Worm (Caenorhabditis elegans) whole organism, L1 larva: Measurements from ENCODE around the gene act-1.
A peak's percentile ranks its signal among the peaks of the same experiment; 100 is the strongest.

Source experiments
- C04F5.9 ChIP-seq: sonication (generic microtip); optimal IDR thresholded peaks from 2 replicates; lab custom pipeline; 2016; ENCODE audit warnings: missing genetic modification characterization, missing compliant biosample characterization
- C34B4.2 ChIP-seq: sonication (generic microtip); optimal IDR thresholded peaks from 2 replicates; lab custom pipeline; 2017; ENCODE audit warnings: mild to moderate bottlenecking, missing genetic modification characterization, missing compliant biosample characterization
- aha-1 ChIP-seq: fragments of 150-350 bp; optimal IDR thresholded peaks from 2 replicates; lab custom pipeline; 2014; ENCODE audit warnings: missing biosample characterization, missing genetic modification characterization
- alr-1 ChIP-seq: fragments of 200-800 bp; sonication (Bioruptor generic); optimal IDR thresholded peaks from 2 replicates; lab custom pipeline; 2018; ENCODE audit warnings: borderline replicate concordance, mild to moderate bottlenecking, missing genetic modification characterization, missing compliant biosample characterization
- aly-2 ChIP-seq: fragments of 150-350 bp; optimal IDR thresholded peaks from 2 replicates; lab custom pipeline; 2014; ENCODE audit warnings: missing biosample characterization, missing genetic modification characterization
- ama-1 ChIP-seq: fragments of 150-350 bp; optimal IDR thresholded peaks from 2 replicates; lab custom pipeline; 2014
- blmp-1 ChIP-seq: fragments of 150-350 bp; optimal IDR thresholded peaks from 2 replicates; lab custom pipeline; 2014; ENCODE audit warnings: missing biosample characterization, missing genetic modification characterization
- ceh-8 ChIP-seq: fragments of 200-800 bp; sonication (Bioruptor generic); optimal IDR thresholded peaks from 2 replicates; lab custom pipeline; 2018; ENCODE audit warnings: mild to moderate bottlenecking, missing genetic modification characterization, moderate library complexity, missing compliant biosample characterization
- ceh-82 ChIP-seq, 3 experiments: fragments of 150-350 bp in 1 of 3; sonication (generic microtip) in 2 of 3; optimal IDR thresholded peaks; 2 replicates each; lab custom pipeline; 2014 to 2017; ENCODE audit warnings: missing biosample characterization in 3 of 3, missing genetic modification characterization in 3 of 3
- ceh-90 ChIP-seq: sonication (generic microtip); optimal IDR thresholded peaks from 2 replicates; lab custom pipeline; 2016; ENCODE audit warnings: missing genetic modification characterization, missing compliant biosample characterization
- dpl-1 ChIP-seq, 3 experiments: fragments of 150-350 bp in 2 of 3; sonication (generic microtip) in 1 of 3; optimal IDR thresholded peaks; 2 replicates each; lab custom pipeline; 2014 to 2017; ENCODE audit warnings: missing biosample characterization in 3 of 3, missing genetic modification characterization in 3 of 3, missing genetic modification reagents in 3 of 3
- efl-1 ChIP-seq, 4 experiments: fragments of 150-350 bp; optimal IDR thresholded peaks in 3 of 4; peaks in 1 of 4; 1 replicate in 1 of 4; 2 replicates in 3 of 4; lab custom pipeline; 2014; ENCODE audit warnings: missing biosample characterization in 2 of 4, missing genetic modification characterization in 2 of 4, missing genetic modification reagents in 2 of 4
- elt-2 ChIP-seq: sonication (generic microtip); optimal IDR thresholded peaks from 2 replicates; lab custom pipeline; 2016; ENCODE audit warnings: missing genetic modification characterization, mild to moderate bottlenecking, inconsistent platforms, missing compliant biosample characterization, missing genetic modification reagents
- elt-3 ChIP-seq, 6 experiments: fragments of 150-350 bp in 1 of 6; sonication (generic microtip); optimal IDR thresholded peaks; 2 replicates each; lab custom pipeline; 2017 to 2018; ENCODE audit warnings: missing biosample characterization in 6 of 6, missing genetic modification characterization in 6 of 6, inconsistent platforms in 1 of 6
- fkh-4 ChIP-seq: sonication (generic microtip); optimal IDR thresholded peaks from 2 replicates; lab custom pipeline; 2016; ENCODE audit warnings: missing compliant biosample characterization, missing genetic modification characterization, borderline replicate concordance
- fkh-8 ChIP-seq: sonication (generic microtip); optimal IDR thresholded peaks from 2 replicates; lab custom pipeline; 2016; ENCODE audit warnings: mild to moderate bottlenecking, missing genetic modification characterization, missing compliant biosample characterization
- fos-1 ChIP-seq: fragments of 150-350 bp; optimal IDR thresholded peaks from 2 replicates; lab custom pipeline; 2014; ENCODE audit warnings: missing biosample characterization, missing genetic modification characterization
- lin-13 ChIP-seq: fragments of 150-350 bp; optimal IDR thresholded peaks from 2 replicates; lab custom pipeline; 2014; ENCODE audit warnings: missing biosample characterization, missing genetic modification reagents, missing genetic modification characterization
- lin-14 ChIP-seq: fragments of 200-800 bp; sonication (Bioruptor generic); optimal IDR thresholded peaks from 2 replicates; lab custom pipeline; 2018; ENCODE audit warnings: mild to moderate bottlenecking, missing genetic modification characterization, moderate library complexity, missing compliant biosample characterization
- lin-35 ChIP-seq, 2 experiments: fragments of 150-350 bp; optimal IDR thresholded peaks; 2 replicates each; lab custom pipeline; 2014; ENCODE audit warnings: missing biosample characterization in 2 of 2, missing genetic modification characterization in 2 of 2, missing genetic modification reagents in 2 of 2
- lin-39 ChIP-seq: fragments of 150-350 bp; optimal IDR thresholded peaks from 2 replicates; lab custom pipeline; 2014; ENCODE audit warnings: missing biosample characterization, missing genetic modification reagents, missing genetic modification characterization
- lir-3 ChIP-seq: sonication (generic microtip); optimal IDR thresholded peaks from 2 replicates; lab custom pipeline; 2016; ENCODE audit warnings: mild to moderate bottlenecking, missing genetic modification characterization, moderate library complexity, missing compliant biosample characterization; ENCODE audit not compliant: poor library complexity
- lsy-2 ChIP-seq, 2 experiments: fragments of 150-350 bp; optimal IDR thresholded peaks; 2 replicates each; lab custom pipeline; 2014; ENCODE audit warnings: missing biosample characterization in 2 of 2, missing genetic modification characterization in 2 of 2
- mab-9 ChIP-seq: fragments of 200-800 bp; sonication (Bioruptor generic); IDR thresholded peaks from 2 replicates; pipeline ENCODE4 v1.3.6; 2022; ENCODE audit warnings: missing genetic modification reagents, missing genetic modification characterization, missing compliant biosample characterization
- nhr-11 ChIP-seq: fragments of 150-350 bp; optimal IDR thresholded peaks from 2 replicates; lab custom pipeline; 2014; ENCODE audit warnings: missing biosample characterization, missing genetic modification characterization
- nhr-20 ChIP-seq: sonication (generic microtip); optimal IDR thresholded peaks from 2 replicates; lab custom pipeline; 2016; ENCODE audit warnings: mild to moderate bottlenecking, missing genetic modification characterization, missing compliant biosample characterization
- nhr-237 ChIP-seq: fragments of 150-350 bp; optimal IDR thresholded peaks from 2 replicates; lab custom pipeline; 2014; ENCODE audit warnings: missing biosample characterization, missing genetic modification characterization
- nhr-47 ChIP-seq: sonication (generic microtip); optimal IDR thresholded peaks from 2 replicates; lab custom pipeline; 2016; ENCODE audit warnings: mild to moderate bottlenecking, missing genetic modification characterization, moderate library complexity, missing compliant biosample characterization
- nhr-71 ChIP-seq: sonication (generic microtip); optimal IDR thresholded peaks from 2 replicates; lab custom pipeline; 2016; ENCODE audit warnings: mild to moderate bottlenecking, missing genetic modification characterization, moderate library complexity, missing compliant biosample characterization
- nhr-76 ChIP-seq: sonication (generic microtip); optimal IDR thresholded peaks from 2 replicates; lab custom pipeline; 2017; ENCODE audit warnings: missing biosample characterization, missing genetic modification characterization
- nhr-77 ChIP-seq: fragments of 150-350 bp; optimal IDR thresholded peaks from 2 replicates; lab custom pipeline; 2014; ENCODE audit warnings: missing biosample characterization, missing genetic modification characterization
- nhr-85 ChIP-seq: sonication (generic microtip); peaks from one replicate; lab custom pipeline; 2016; ENCODE audit warnings: missing genetic modification characterization, inconsistent platforms, missing compliant biosample characterization
- nhr-90 ChIP-seq: sonication (generic microtip); optimal IDR thresholded peaks from 2 replicates; lab custom pipeline; 2016; ENCODE audit warnings: mild to moderate bottlenecking, missing genetic modification characterization, missing compliant biosample characterization; ENCODE audit not compliant: poor library complexity
- pax-3 ChIP-seq: fragments of 200-800 bp; sonication (Bioruptor generic); optimal IDR thresholded peaks from 2 replicates; lab custom pipeline; 2018; ENCODE audit warnings: mild to moderate bottlenecking, missing genetic modification characterization, moderate library complexity, missing compliant biosample characterization
- pqm-1 ChIP-seq: sonication (generic microtip); optimal IDR thresholded peaks from 3 replicates; lab custom pipeline; 2017; ENCODE audit warnings: missing biosample characterization, missing genetic modification characterization
- rnt-1 ChIP-seq: sonication (generic microtip); optimal IDR thresholded peaks from 2 replicates; lab custom pipeline; 2016; ENCODE audit warnings: mild to moderate bottlenecking, missing genetic modification characterization, moderate library complexity, missing compliant biosample characterization
- skn-1 ChIP-seq: fragments of 150-350 bp; optimal IDR thresholded peaks from 2 replicates; lab custom pipeline; 2014; ENCODE audit warnings: missing biosample characterization, missing genetic modification characterization
- snu-23 ChIP-seq: sonication (generic microtip); optimal IDR thresholded peaks from 2 replicates; lab custom pipeline; 2016; ENCODE audit warnings: missing genetic modification characterization, missing compliant biosample characterization
- sptf-1 ChIP-seq: fragments of 150-350 bp; optimal IDR thresholded peaks from 2 replicates; lab custom pipeline; 2014; ENCODE audit warnings: missing biosample characterization, missing genetic modification characterization
- sup-37 ChIP-seq: fragments of 200-800 bp; sonication (Bioruptor generic); optimal IDR thresholded peaks from 2 replicates; lab custom pipeline; 2018; ENCODE audit warnings: mild to moderate bottlenecking, missing genetic modification characterization, missing compliant biosample characterization
- tlp-1 ChIP-seq: fragments of 150-350 bp; optimal IDR thresholded peaks from 2 replicates; lab custom pipeline; 2014; ENCODE audit warnings: missing biosample characterization, missing genetic modification characterization
- unc-86 ChIP-seq: sonication (generic microtip); optimal IDR thresholded peaks from 2 replicates; lab custom pipeline; 2016; ENCODE audit warnings: missing genetic modification characterization, missing compliant biosample characterization
- vab-15 ChIP-seq: sonication (generic microtip); optimal IDR thresholded peaks from 2 replicates; lab custom pipeline; 2017; ENCODE audit warnings: missing genotype, mild to moderate bottlenecking, missing genetic modification characterization, missing compliant biosample characterization
- xbp-1 ChIP-seq: sonication (generic microtip); optimal IDR thresholded peaks from 2 replicates; lab custom pipeline; 2016; ENCODE audit warnings: missing genetic modification characterization, missing compliant biosample characterization
- ztf-11 ChIP-seq, 2 experiments: sonication (generic microtip); optimal IDR thresholded peaks; 2 replicates each; lab custom pipeline; 2016 to 2017; ENCODE audit warnings: missing genetic modification characterization in 2 of 2, missing biosample characterization in 1 of 2, missing compliant biosample characterization in 1 of 2
- ztf-4 ChIP-seq: fragments of 150-350 bp; optimal IDR thresholded peaks from 2 replicates; lab custom pipeline; 2014; ENCODE audit warnings: missing biosample characterization, missing genetic modification characterization

Gene act-1

DNA sequence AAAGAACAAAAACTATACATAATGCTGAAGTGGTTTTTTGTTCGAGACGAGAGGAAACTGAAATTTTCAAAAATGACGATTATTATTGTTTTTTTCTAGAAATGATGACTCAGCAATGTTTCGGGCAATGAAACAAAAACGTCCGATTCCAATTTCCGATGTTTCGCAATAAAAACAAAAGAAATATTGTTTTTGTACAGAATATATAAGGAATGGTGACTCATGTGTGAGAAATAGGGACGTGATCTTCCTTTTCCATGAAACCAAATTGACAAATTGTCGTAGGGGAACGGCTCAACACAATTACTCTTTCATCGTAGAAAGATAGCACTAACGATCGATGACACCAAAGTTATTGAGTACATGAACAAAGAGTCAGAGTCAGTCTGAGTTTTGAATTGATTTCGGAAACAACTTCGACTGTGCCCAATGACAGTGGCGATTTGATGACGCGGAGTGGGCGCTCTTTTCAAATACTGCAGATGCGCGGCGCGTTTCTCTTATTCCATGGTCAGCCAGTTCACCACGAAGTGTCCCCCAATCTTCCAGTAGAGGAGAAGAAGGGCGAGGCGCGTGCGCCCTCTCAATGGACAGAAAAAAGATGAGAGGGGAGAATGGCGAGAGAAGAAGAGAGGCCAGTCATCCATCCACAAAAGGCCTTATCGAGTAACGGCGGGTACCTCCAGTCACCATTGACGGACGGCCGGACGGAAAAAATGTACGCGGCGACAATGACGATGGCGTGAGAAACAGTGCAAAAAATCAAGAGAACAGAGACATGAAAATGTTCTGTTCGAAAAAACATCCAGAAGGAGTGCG lies 5.4 kb upstream of the act-1 start (continued):
- peak; percentile 79 for TF ChIP-seq lin-14 (GFP tag; lab: Kevin White, UChicago)
- TF ChIP-seq ceh-90 (tag; lab: Kevin White, UChicago) = no peak
- peak in 2 of 3 experiments; percentile 5 to 31 for TF ChIP-seq dpl-1 (GFP tag; optimal IDR thresholded peaks at IDR 0.05; lab: Kevin White, UChicago)
- no peak for TF ChIP-seq ceh-8 (GFP tag; lab: Kevin White, UChicago)
- no peak for TF ChIP-seq vab-15 (tag; lab: Kevin White, UChicago)
- peak in 1 of 3 experiments; percentile 42 for TF ChIP-seq ceh-82 (tag; optimal IDR thresholded peaks at IDR 0.05; lab: Kevin White, UChicago)
- TF ChIP-seq blmp-1 (tag; lab: Kevin White, UChicago) = peak; percentile 35
- TF ChIP-seq fkh-8 = peak; percentile 2
- peak in 1 of 2 experiments; percentile 19 for TF ChIP-seq lin-35 (GFP tag; optimal IDR thresholded peaks at IDR 0.05; lab: Kevin White, UChicago)

DNA sequence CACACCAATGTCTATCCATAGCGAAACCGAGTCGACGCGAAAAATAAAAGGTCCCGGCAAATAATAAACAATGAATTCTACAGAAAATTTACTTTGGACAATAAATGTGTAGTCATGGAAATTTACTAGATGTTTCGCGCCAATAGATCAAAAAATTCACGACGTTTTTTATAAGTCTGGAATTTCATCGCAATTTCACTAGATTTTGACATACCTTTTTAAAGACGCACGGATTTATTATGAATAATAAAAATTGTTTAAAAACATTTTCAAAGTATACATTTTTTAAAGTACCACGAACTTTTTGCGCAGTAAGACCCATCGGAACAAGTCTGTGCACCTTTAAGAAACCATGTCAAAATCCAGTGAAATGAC lies 4.8 kb upstream of the act-1 start:
- TF ChIP-seq elt-3 (tag; optimal IDR thresholded peaks at IDR 0.05; lab: Kevin White, UChicago) (no peak), nhr-85 (tag; lab: Kevin White, UChicago) (peak; percentile 41), lsy-2 (tag; optimal IDR thresholded peaks at IDR 0.05; lab: Kevin White, UChicago) (no peak), aha-1 (tag; lab: Kevin White, UChicago) (no peak), xbp-1 (no peak), ztf-4 (tag; lab: Kevin White, UChicago) (peak; percentile 26), sup-37 (no peak), fkh-4 (no peak), ceh-90 (tag; lab: Kevin White, UChicago) (no peak), blmp-1 (tag; lab: Kevin White, UChicago) (no peak), efl-1 (optimal IDR thresholded peaks at IDR 0.05; lab: Kevin White, UChicago) (no peak), efl-1 (GFP tag; optimal IDR thresholded peaks at IDR 0.05 in 1 of 2; lab: Kevin White, UChicago) (no peak), nhr-11 (tag; lab: Kevin White, UChicago) (no peak)

DNA sequence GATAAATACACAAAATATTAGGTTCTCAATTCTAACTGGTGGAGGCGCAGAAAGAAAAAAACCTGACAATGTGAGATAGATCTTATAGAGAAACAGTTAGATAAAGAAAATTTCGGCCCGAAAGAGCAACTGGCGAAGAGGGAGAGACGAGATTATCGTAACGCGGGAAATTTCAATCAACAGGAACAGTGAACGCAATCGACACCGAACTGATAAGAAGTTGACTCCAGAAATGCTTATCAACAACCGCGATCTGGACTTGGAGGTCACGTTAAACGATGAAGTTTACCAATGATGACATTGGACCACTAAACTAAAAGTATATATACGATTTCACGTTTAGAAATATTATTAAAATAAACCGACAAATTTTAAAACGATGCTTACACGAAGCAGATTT lies 4.4 kb upstream of the act-1 start:
- TF ChIP-seq sptf-1 (no peak), skn-1 (no peak), nhr-90 (tag; lab: Kevin White, UChicago) (peak; percentile 27), ztf-11 (tag; optimal IDR thresholded peaks at IDR 0.05; lab: Kevin White, UChicago) (no peak), elt-3 (tag; optimal IDR thresholded peaks at IDR 0.05; lab: Kevin White, UChicago) (peak in 1 of 6 experiments; percentile 21), pax-3 (tag; lab: Kevin White, UChicago) (no peak), lin-39 (tag; lab: Kevin White, UChicago) (no peak), nhr-71 (tag; lab: Kevin White, UChicago) (peak; percentile 49), nhr-47 (tag; lab: Kevin White, UChicago) (peak; percentile 27), fos-1 (tag; lab: Kevin White, UChicago) (no peak), lin-13 (peak; percentile 37), nhr-11 (tag; lab: Kevin White, UChicago) (no peak), nhr-77 (no peak), elt-2 (tag; lab: Kevin White, UChicago) (no peak), lin-14 (GFP tag; lab: Kevin White, UChicago) (peak; percentile 12), nhr-76 (tag; lab: Kevin White, UChicago) (no peak), lsy-2 (tag; optimal IDR thresholded peaks at IDR 0.05; lab: Kevin White, UChicago) (peak in 1 of 2 experiments; percentile 18), C04F5.9 (tag; lab: Kevin White, UChicago) (no peak), aly-2 (tag; lab: Kevin White, UChicago) (peak; percentile 96), unc-86 (tag; lab: Kevin White, UChicago) (no peak), ama-1 (peak; percentile 85), nhr-237 (no peak), mab-9 (GFP tag; lab: Robert Waterston, UW) (no peak), tlp-1 (tag; lab: Kevin White, UChicago) (no peak), C34B4.2 (tag; lab: Kevin White, UChicago) (no peak), lir-3 (tag; lab: Kevin White, UChicago) (no peak), nhr-85 (tag; lab: Kevin White, UChicago) (peak; percentile 44), nhr-20 (tag; lab: Kevin White, UChicago) (peak; percentile 34), xbp-1 (no peak), alr-1 (tag; lab: Kevin White, UChicago) (no peak), pqm-1 (tag; lab: Kevin White, UChicago) (no peak), rnt-1 (tag; lab: Kevin White, UChicago) (no peak), snu-23 (peak; percentile 50), blmp-1 (tag; lab: Kevin White, UChicago) (no peak)
